Worm (Caenorhabditis elegans): ENCODE data around the gene lap-2.

Gene lap-2

ce11 chrV:13000068-13000467, 43.4 kb upstream of the lap-2 start (continued):
- TF ChIP-seq F22D6.2 (tag; optimal IDR thresholded peaks at IDR 0.05) (no peak), rpc-1 (optimal IDR thresholded peaks at IDR 0.05) (no peak), rpc-1 (tag; optimal IDR thresholded peaks at IDR 0.05) (peak; percentile 4), Y53F4B.3 (GFP tag; IDR thresholded peaks at IDR 0.05) (no peak), ztf-18 (tag; optimal IDR thresholded peaks at IDR 0.05) (no peak), pha-4 (tag; optimal IDR thresholded peaks at IDR 0.05) (no peak), unc-130 (GFP tag; optimal IDR thresholded peaks at IDR 0.05) (peak; percentile 12), ztf-28 (GFP tag; IDR thresholded peaks at IDR 0.05) (no peak), bed-1 (GFP tag; IDR thresholded peaks at IDR 0.05) (no peak), athp-1 (tag; optimal IDR thresholded peaks at IDR 0.05) (no peak), C06A6.2 (GFP tag; conservative IDR thresholded peaks at IDR 0.05) (no peak), let-607 (tag; optimal IDR thresholded peaks at IDR 0.05) (no peak), dpff-1 (tag; optimal IDR thresholded peaks at IDR 0.05) (no peak), attf-3 (GFP tag; conservative IDR thresholded peaks at IDR 0.05) (peak; percentile 34; the same call in 1 of the 2 replicates), snpc-3.4 (tag; optimal IDR thresholded peaks at IDR 0.05) (peak; percentile 83), ZK185.1 (tag; optimal IDR thresholded peaks at IDR 0.05; ENCODE audit: poor library complexity, severe bottlenecking) (no peak), F33H1.4 (GFP tag; IDR thresholded peaks at IDR 0.05) (peak; percentile 92), hmg-1.2 (GFP tag; IDR thresholded peaks at IDR 0.05) (peak; percentile 29; the same call in 1 of the 2 replicates), pbrm-1 (GFP tag; IDR thresholded peaks at IDR 0.05) (peak; percentile 35; the same call in 1 of the 2 replicates), nhr-90 (tag; optimal IDR thresholded peaks at IDR 0.05) (no peak), lsl-1 (GFP tag; optimal IDR thresholded peaks at IDR 0.05) (peak; percentile 99), dpl-1 (GFP tag; optimal IDR thresholded peaks at IDR 0.05) (peak; percentile 91)

ce11 chrV:13002070-13002469, 41.4 kb upstream of the lap-2 start, which contains the start of gene inft-2:
Gene inft-2, plus strand, starts transcription at chrV:13002317.
- TF ChIP-seq nhr-80 (tag; optimal IDR thresholded peaks at IDR 0.05), result peak; percentile 71
- peak; percentile 40 for TF ChIP-seq unc-62 (GFP tag; optimal IDR thresholded peaks at IDR 0.05)
- TF ChIP-seq snpc-1.3 (tag; optimal IDR thresholded peaks at IDR 0.05; ENCODE audit: insufficient read depth), result no peak
- peak; percentile 65; the same call in 1 of the 2 replicates for TF ChIP-seq cebp-1 (GFP tag; IDR thresholded peaks at IDR 0.05)
- TF ChIP-seq cebp-1 (tag; optimal IDR thresholded peaks at IDR 0.05), result no peak

- TF ChIP-seq somi-1 (GFP tag; optimal IDR thresholded peaks at IDR 0.05) (peak; percentile 46), ccch-3 (GFP tag; optimal IDR thresholded peaks at IDR 0.05) (no peak), T26A5.8 (tag; optimal IDR thresholded peaks at IDR 0.05) (no peak), mcd-1 (GFP tag; IDR thresholded peaks at IDR 0.05) (peak; percentile 59), B0336.3 (GFP tag; IDR thresholded peaks at IDR 0.05) (peak; percentile 37), nhr-80 (tag; optimal IDR thresholded peaks at IDR 0.05) (peak; percentile 43), F55B11.4 (tag; optimal IDR thresholded peaks at IDR 0.05; ENCODE audit: borderline replicate concordance, insufficient read depth) (no peak), ama-1 (optimal IDR thresholded peaks at IDR 0.05) (no peak), ama-1 (GFP tag; optimal IDR thresholded peaks at IDR 0.05) (peak; percentile 63 to 76), Y53G8AR.9 (GFP tag; conservative IDR thresholded peaks at IDR 0.05) (peak; percentile 29; the same call in 1 of the 2 replicates), nhr-120 (GFP tag; IDR thresholded peaks at IDR 0.05) (no peak), K12H6.12 (tag; optimal IDR thresholded peaks at IDR 0.05) (peak; percentile 58), ztf-6 (GFP tag; IDR thresholded peaks at IDR 0.05) (0 out of 2 replicates have a peak, but pooled peaks have one; percentile 28), lag-1 (GFP tag; IDR thresholded peaks at IDR 0.05) (no peak), nfya-2 (GFP tag; IDR thresholded peaks at IDR 0.05) (no peak), lin-35 (GFP tag; optimal IDR thresholded peaks at IDR 0.05) (peak in 1 of 3 experiments; percentile 56), ZK185.1 (tag; optimal IDR thresholded peaks at IDR 0.05; ENCODE audit: poor library complexity, severe bottlenecking) (peak; percentile 80), hmg-1.2 (GFP tag; IDR thresholded peaks at IDR 0.05) (peak; percentile 78), aptf-2 (GFP tag; conservative IDR thresholded peaks at IDR 0.05) (no peak), T07F8.4 (tag; optimal IDR thresholded peaks at IDR 0.05) (peak; percentile 68), mel-28 (tag; optimal IDR thresholded peaks at IDR 0.05; ENCODE audit: borderline replicate concordance) (peak; percentile 22), repo-1 (tag; optimal IDR thresholded peaks at IDR 0.05) (peak; percentile 86), snpc-3.4 (tag; optimal IDR thresholded peaks at IDR 0.05) (peak; percentile 92), madf-8 (GFP tag; conservative IDR thresholded peaks at IDR 0.05) (no peak)
Measured at ce11 chrV:13003378-13003777, 40.1 kb upstream of the lap-2 start.

Data from whole organism, young adult.